Worm (Caenorhabditis elegans) whole organism, L2 larva: ENCODE data around the gene zmp-1.

Experiments
- C34F6.9 ChIP-seq: fragments of 150-350 bp; optimal IDR thresholded peaks from 2 replicates; lab custom pipeline; 2014; ENCODE audit warnings: missing biosample characterization, missing genetic modification characterization
- F13H6.1 ChIP-seq: sonication (generic microtip); optimal IDR thresholded peaks from 2 replicates; lab custom pipeline; 2016; ENCODE audit warnings: missing genetic modification characterization, missing compliant biosample characterization
- R02D3.7 ChIP-seq: fragments of 150-350 bp; optimal IDR thresholded peaks from 2 replicates; lab custom pipeline; 2014; ENCODE audit warnings: missing biosample characterization, missing genetic modification characterization
- Y55F3AM.14 ChIP-seq: fragments of 200-800 bp; sonication (Bioruptor generic); optimal IDR thresholded peaks from 2 replicates; lab custom pipeline; 2018; ENCODE audit warnings: mild to moderate bottlenecking, missing genetic modification characterization, missing compliant biosample characterization
- ZK546.5 ChIP-seq: sonication (generic microtip); optimal IDR thresholded peaks from 2 replicates; lab custom pipeline; 2017; ENCODE audit warnings: missing biosample characterization, missing genetic modification characterization
- alr-1 ChIP-seq: fragments of 150-350 bp; optimal IDR thresholded peaks from 2 replicates; lab custom pipeline; 2014; ENCODE audit warnings: missing biosample characterization, missing genetic modification characterization
- aly-2 ChIP-seq: fragments of 150-350 bp; optimal IDR thresholded peaks from 2 replicates; lab custom pipeline; 2014; ENCODE audit warnings: missing biosample characterization, missing genetic modification characterization
- blmp-1 ChIP-seq: sonication (generic microtip); optimal IDR thresholded peaks from 2 replicates; lab custom pipeline; 2017; ENCODE audit warnings: missing genetic modification characterization, mild to moderate bottlenecking, missing compliant biosample characterization, antibody characterized with exemption, moderate library complexity; ENCODE audit not compliant: insufficient read depth
- crh-2 ChIP-seq: sonication (generic microtip); optimal IDR thresholded peaks from 2 replicates; lab custom pipeline; 2017; ENCODE audit warnings: missing biosample characterization, missing genetic modification characterization
- dmd-4 ChIP-seq: sonication (generic microtip); optimal IDR thresholded peaks from 2 replicates; lab custom pipeline; 2017; ENCODE audit warnings: missing biosample characterization, missing genetic modification characterization
- egl-27 ChIP-seq: sonication (generic microtip); optimal IDR thresholded peaks from 3 replicates; lab custom pipeline; 2017; ENCODE audit warnings: missing biosample characterization, missing genetic modification reagents, missing genetic modification characterization
- elt-3 ChIP-seq: sonication (generic microtip); optimal IDR thresholded peaks from 2 replicates; lab custom pipeline; 2017; ENCODE audit warnings: missing biosample characterization, missing genetic modification characterization
- fos-1 ChIP-seq: fragments of 150-350 bp; optimal IDR thresholded peaks from 2 replicates; lab custom pipeline; 2014; ENCODE audit warnings: missing biosample characterization, missing genetic modification characterization
- gmeb-1 ChIP-seq: fragments of 150-350 bp; optimal IDR thresholded peaks from 2 replicates; lab custom pipeline; 2014; ENCODE audit warnings: missing biosample characterization, missing genetic modification characterization
- lin-39 ChIP-seq: fragments of 150-350 bp; optimal IDR thresholded peaks from 2 replicates; lab custom pipeline; 2014; ENCODE audit warnings: missing biosample characterization, missing genetic modification reagents, missing genetic modification characterization
- lsy-2 ChIP-seq, 2 experiments: fragments of 150-350 bp in 1 of 2; sonication (generic microtip) in 1 of 2; optimal IDR thresholded peaks; 2 replicates each; lab custom pipeline; 2014 to 2017; ENCODE audit warnings: missing biosample characterization in 2 of 2, missing genetic modification characterization in 2 of 2
- mab-5 ChIP-seq: fragments of 150-350 bp; optimal IDR thresholded peaks from 2 replicates; lab custom pipeline; 2014; ENCODE audit warnings: missing biosample characterization, missing genetic modification characterization
- mbf-1 ChIP-seq: sonication (generic microtip); optimal IDR thresholded peaks from 2 replicates; lab custom pipeline; 2017; ENCODE audit warnings: missing biosample characterization, missing genetic modification characterization
- nhr-12 ChIP-seq: fragments of 150-350 bp; optimal IDR thresholded peaks from 2 replicates; lab custom pipeline; 2014; ENCODE audit warnings: missing biosample characterization, missing genetic modification characterization
- nhr-129 ChIP-seq: fragments of 150-350 bp; optimal IDR thresholded peaks from 2 replicates; lab custom pipeline; 2014; ENCODE audit warnings: missing biosample characterization, missing genetic modification characterization
- nhr-237 ChIP-seq: fragments of 150-350 bp; optimal IDR thresholded peaks from 2 replicates; lab custom pipeline; 2014; ENCODE audit warnings: missing biosample characterization, missing genetic modification characterization
- nhr-77 ChIP-seq: fragments of 150-350 bp; optimal IDR thresholded peaks from 2 replicates; lab custom pipeline; 2014; ENCODE audit warnings: missing biosample characterization, missing genetic modification characterization
- peb-1 ChIP-seq: fragments of 150-350 bp; optimal IDR thresholded peaks from 2 replicates; lab custom pipeline; 2014; ENCODE audit warnings: missing biosample characterization, missing genetic modification characterization
- sem-4 ChIP-seq: fragments of 150-350 bp; optimal IDR thresholded peaks from 2 replicates; lab custom pipeline; 2014; ENCODE audit warnings: missing biosample characterization, missing genetic modification reagents, missing genetic modification characterization
- skn-1 ChIP-seq: sonication (generic microtip); optimal IDR thresholded peaks from 2 replicates; lab custom pipeline; 2017; ENCODE audit warnings: missing biosample characterization, missing genetic modification characterization
- sma-3 ChIP-seq: sonication (generic microtip); optimal IDR thresholded peaks from 2 replicates; lab custom pipeline; 2016; ENCODE audit warnings: missing genetic modification reagents, missing genetic modification characterization, missing compliant biosample characterization
- sma-9 ChIP-seq, 2 experiments: fragments of 150-350 bp in 1 of 2; sonication (generic microtip) in 1 of 2; optimal IDR thresholded peaks; 2 replicates each; lab custom pipeline; 2014 to 2016; ENCODE audit warnings: missing genetic modification characterization in 2 of 2, mild to moderate bottlenecking in 1 of 2, missing biosample characterization in 1 of 2, missing compliant biosample characterization in 1 of 2, missing genetic modification reagents in 1 of 2, moderate library complexity in 1 of 2
- unc-39 ChIP-seq: fragments of 150-350 bp; optimal IDR thresholded peaks from 2 replicates; lab custom pipeline; 2014; ENCODE audit warnings: missing biosample characterization, missing genetic modification characterization
- unc-55 ChIP-seq: fragments of 150-350 bp; sonication (generic microtip); optimal IDR thresholded peaks from 3 replicates; lab custom pipeline; 2014; ENCODE audit warnings: missing biosample characterization, missing genetic modification reagents, missing genetic modification characterization
- unc-62 ChIP-seq: fragments of 150-350 bp; optimal IDR thresholded peaks from 2 replicates; lab custom pipeline; 2014; ENCODE audit warnings: missing biosample characterization, missing genetic modification reagents, missing genetic modification characterization

zmp-1 gene

ce11 chrIII:5932853-5933252 lies at the start of gene zmp-1:
TSS of gene zmp-1 (minus strand) at chrIII:5932953.
- no peak for TF ChIP-seq nhr-12
- TF ChIP-seq peb-1, result no peak
- TF ChIP-seq dmd-4 (tag; lab: Kevin White, UChicago), result no peak
- TF ChIP-seq unc-55 (GFP tag; lab: Kevin White, UChicago), result no peak
- TF ChIP-seq egl-27 (tag; lab: Kevin White, UChicago), result no peak

- TF ChIP-seq elt-3 (tag; lab: Kevin White, UChicago) (no peak), unc-55 (GFP tag; lab: Kevin White, UChicago) (no peak), blmp-1 (tag; lab: Kevin White, UChicago) (no peak), unc-62 (GFP tag; lab: Kevin White, UChicago) (no peak), ZK546.5 (tag; lab: Kevin White, UChicago) (no peak), nhr-237 (tag; lab: Kevin White, UChicago) (no peak), C34F6.9 (no peak), R02D3.7 (tag; lab: Kevin White, UChicago) (no peak), lsy-2 (tag; optimal IDR thresholded peaks at IDR 0.05; lab: Kevin White, UChicago) (no peak), mab-5 (tag; lab: Kevin White, UChicago) (no peak), sma-9 (GFP tag; optimal IDR thresholded peaks at IDR 0.05; lab: Kevin White, UChicago) (no peak), sma-9 (tag; optimal IDR thresholded peaks at IDR 0.05; lab: Kevin White, UChicago) (no peak), gmeb-1 (tag; lab: Kevin White, UChicago) (no peak), sma-3 (GFP tag; lab: Kevin White, UChicago) (no peak)
Measured at ce11 chrIII:5982026-5982425, 49.3 kb upstream of the zmp-1 start, which contains the start of gene frm-2. TSS of gene frm-2 (minus strand) at chrIII:5982126.

DNA sequence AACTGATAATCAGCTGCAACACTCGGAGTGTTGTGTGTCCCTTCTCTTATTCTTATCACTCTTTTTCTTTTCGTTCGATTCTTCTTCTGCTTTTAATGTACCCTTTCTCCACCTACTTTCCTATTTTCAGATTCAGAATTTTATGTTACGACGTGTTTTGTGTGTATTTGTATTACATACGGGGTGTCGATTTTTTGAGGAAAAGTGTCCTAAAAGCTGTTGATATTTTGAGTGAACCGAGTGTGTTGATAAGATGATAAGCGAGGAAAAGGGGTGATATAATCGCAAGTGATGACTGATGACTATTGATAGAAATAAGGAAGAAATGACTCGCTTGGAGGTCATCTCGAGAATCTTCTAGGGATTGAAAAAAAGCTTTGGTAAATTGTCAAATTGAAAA lies 48.7 kb upstream of the zmp-1 start:
- TF ChIP-seq gmeb-1 (tag; lab: Kevin White, UChicago), result peak; percentile 2
- TF ChIP-seq skn-1 (tag; lab: Kevin White, UChicago), result peak; percentile 68
- peak; percentile 95 for TF ChIP-seq fos-1 (tag; lab: Kevin White, UChicago)
- TF ChIP-seq blmp-1 (tag; lab: Kevin White, UChicago), result no peak

DNA sequence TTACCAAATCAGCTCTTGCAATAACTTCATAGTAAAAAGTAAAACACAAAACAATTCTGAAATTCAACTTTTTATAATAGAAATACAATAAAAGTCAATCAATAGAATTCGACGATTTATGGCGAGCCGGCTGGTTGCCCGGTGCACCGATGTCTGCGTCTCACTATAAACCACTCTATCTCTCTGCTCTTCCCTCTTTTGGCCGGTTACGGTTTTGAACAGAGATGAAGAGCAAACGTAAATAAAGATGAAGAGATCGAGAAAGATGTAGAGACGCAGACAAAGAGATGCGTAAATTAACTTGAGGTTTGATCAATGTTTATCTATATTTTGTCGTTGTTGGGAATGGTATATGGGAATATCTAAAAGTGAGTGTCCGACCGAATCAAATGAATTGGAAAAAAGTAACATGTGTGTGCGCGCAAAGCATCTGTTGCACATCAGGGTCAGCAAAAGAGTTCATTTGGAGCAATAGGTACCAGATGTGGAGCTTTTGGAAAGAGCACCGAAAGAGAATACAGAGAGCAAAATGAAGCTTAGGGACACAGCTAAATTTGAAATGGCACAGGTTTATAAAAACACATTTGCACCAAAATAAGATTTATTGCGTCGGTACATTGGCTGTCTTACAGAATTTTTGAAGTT lies 47.6 kb upstream of the zmp-1 start:
- TF ChIP-seq F13H6.1, result peak; percentile 29
- no peak for TF ChIP-seq ZK546.5 (tag; lab: Kevin White, UChicago)
- TF ChIP-seq aly-2 (tag; lab: Kevin White, UChicago), result no peak
- peak; percentile 8 for TF ChIP-seq sma-9 (GFP tag; optimal IDR thresholded peaks at IDR 0.05; lab: Kevin White, UChicago)
- no peak for TF ChIP-seq sma-9 (tag; optimal IDR thresholded peaks at IDR 0.05; lab: Kevin White, UChicago)

ce11 chrIII:5976021-5976420 lies 43.3 kb upstream of the zmp-1 start:
- peak; percentile 4 for TF ChIP-seq nhr-129
- no peak for TF ChIP-seq crh-2 (tag; lab: Kevin White, UChicago)
- TF ChIP-seq nhr-77, result no peak
- no peak for TF ChIP-seq unc-39 (tag; lab: Kevin White, UChicago)
- TF ChIP-seq unc-62 (GFP tag; lab: Kevin White, UChicago), result no peak
- TF ChIP-seq unc-55 (GFP tag; lab: Kevin White, UChicago), result no peak
- TF ChIP-seq, all 48 proteins: peak for 1

DNA sequence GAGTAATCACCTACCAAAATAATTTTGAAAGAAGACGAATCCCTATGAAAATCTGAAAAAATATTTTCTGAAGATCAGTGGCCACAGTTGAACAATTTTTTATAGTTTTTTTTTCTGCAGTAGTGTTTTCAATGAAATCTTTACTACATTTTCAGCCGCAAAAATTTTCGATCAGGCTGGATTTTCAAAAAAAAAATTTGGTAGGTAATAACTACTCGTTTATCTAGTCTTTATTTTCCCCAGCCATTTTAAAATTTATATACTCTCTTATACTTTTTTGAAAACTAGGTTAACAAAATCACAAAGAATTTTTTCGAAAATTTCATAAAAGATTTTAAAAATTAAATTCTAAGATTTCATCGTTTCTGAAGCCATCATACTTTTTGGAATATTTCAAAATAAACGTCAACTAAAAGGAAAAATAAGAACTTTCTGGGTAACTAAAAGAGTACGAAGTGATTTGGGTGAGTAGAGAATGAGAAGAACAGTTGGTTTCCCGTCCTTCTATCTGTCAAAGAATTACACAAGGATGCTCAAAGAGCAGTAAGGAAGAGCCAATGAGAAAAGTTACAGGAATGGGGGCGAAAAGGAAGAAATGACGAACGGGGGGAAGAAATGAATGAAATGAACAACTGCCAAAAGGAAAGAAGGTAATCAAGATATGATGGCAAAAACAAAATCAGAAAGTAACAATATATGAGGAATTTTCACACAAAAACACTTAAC lies 42.4 kb upstream of the zmp-1 start, which contains the start of gene mlp-1:
mlp-1 (minus strand) TSS at position 51 of the 726 bp plus-strand sequence.
- TF ChIP-seq lin-39 (tag; lab: Kevin White, UChicago) (no peak), sma-9 (GFP tag; optimal IDR thresholded peaks at IDR 0.05; lab: Kevin White, UChicago) (no peak), sma-9 (tag; optimal IDR thresholded peaks at IDR 0.05; lab: Kevin White, UChicago) (no peak), fos-1 (tag; lab: Kevin White, UChicago) (no peak)

ce11 chrIII:5967640-5968039 lies 34.9 kb upstream of the zmp-1 start:
- TF ChIP-seq nhr-237 (tag; lab: Kevin White, UChicago) (no peak), R02D3.7 (tag; lab: Kevin White, UChicago) (no peak), dmd-4 (tag; lab: Kevin White, UChicago) (no peak), sma-3 (GFP tag; lab: Kevin White, UChicago) (no peak), Y55F3AM.14 (no peak), nhr-12 (no peak), mbf-1 (tag; lab: Kevin White, UChicago) (no peak), gmeb-1 (tag; lab: Kevin White, UChicago) (no peak), sem-4 (tag; lab: Kevin White, UChicago) (no peak), alr-1 (tag; lab: Kevin White, UChicago) (no peak)
